Worm (Caenorhabditis elegans) whole organism, L4 larva: ENCODE results near the gene R53.4.

Source experiments
- T26A8.4 ChIP-seq: fragments of 200-800 bp; sonication (Bioruptor generic); IDR thresholded peaks from 2 replicates; pipeline ENCODE4 v1.3.6; 2022; ENCODE audit warnings: missing genetic modification characterization, missing compliant biosample characterization
- Y48G9A.11 ChIP-seq: fragments of 200-800 bp; sonication (Bioruptor generic); IDR thresholded peaks from 2 replicates; pipeline ENCODE4 v1.3.6; 2022; ENCODE audit warnings: missing genetic modification reagents, missing genetic modification characterization, missing compliant biosample characterization
- lin-13 ChIP-seq: fragments of 150-350 bp; optimal IDR thresholded peaks from 2 replicates; lab custom pipeline; 2014; ENCODE audit warnings: missing biosample characterization, missing genetic modification reagents, missing genetic modification characterization
- nhr-11 ChIP-seq: fragments of 150-350 bp; optimal IDR thresholded peaks from 2 replicates; lab custom pipeline; 2014; ENCODE audit warnings: missing biosample characterization, missing genetic modification characterization
- nhr-237 ChIP-seq: sonication (generic microtip); optimal IDR thresholded peaks from 2 replicates; lab custom pipeline; 2017; ENCODE audit warnings: missing biosample characterization, missing genetic modification characterization
- pha-4 ChIP-seq, 2 experiments: fragments of 150-350 bp in 1 of 2; fragments of 200-800 bp in 1 of 2; sonication (Bioruptor generic) in 1 of 2; IDR thresholded peaks in 1 of 2; optimal IDR thresholded peaks in 1 of 2; 2 replicates each; pipeline versions ENCODE4 v1.3.6 to Lab custom; 2014 to 2022; ENCODE audit warnings: missing genetic modification characterization in 2 of 2, missing genetic modification reagents in 2 of 2, missing biosample characterization in 1 of 2, missing compliant biosample characterization in 1 of 2
- ztf-11 ChIP-seq: fragments of 150-350 bp; optimal IDR thresholded peaks from 2 replicates; lab custom pipeline; 2014; ENCODE audit warnings: missing biosample characterization, missing genetic modification characterization

- TF ChIP-seq T26A8.4: no peak
- TF ChIP-seq Y48G9A.11 (GFP tag; lab: Robert Waterston, UW): no peak
- no peak for TF ChIP-seq lin-13
- TF ChIP-seq ztf-11 (tag; lab: Kevin White, UChicago): no peak
- no peak for TF ChIP-seq nhr-237 (tag; lab: Kevin White, UChicago)
- no peak for TF ChIP-seq nhr-11 (tag; lab: Kevin White, UChicago)
- TF ChIP-seq pha-4 (GFP tag; IDR thresholded peaks at IDR 0.05; lab: Robert Waterston, UW): no peak
- no peak for TF ChIP-seq pha-4 (tag; optimal IDR thresholded peaks at IDR 0.05; lab: Kevin White, UChicago)
These were observed 32.7 kb downstream of the R53.4 start for ce11 chrII:9935044-9935599.
